Fruit fly (Drosophila melanogaster) Kc167 (cell line): ENCODE results near the gene Ero1L.

Experiments
- Myc ChIP-seq: fragments of >200 bp; optimal IDR thresholded peaks from 2 replicates; lab custom pipeline; 2017; ENCODE audit warnings: missing external identifiers
- Sin3A ChIP-seq: fragments of >200 bp; optimal IDR thresholded peaks from 2 replicates; lab custom pipeline; 2018; ENCODE audit warnings: missing external identifiers
- h ChIP-seq: fragments of >200 bp; optimal IDR thresholded peaks from 3 replicates; lab custom pipeline; 2018; ENCODE audit warnings: missing external identifiers
- insv ChIP-seq: fragments of >200 bp; optimal IDR thresholded peaks from 3 replicates; lab custom pipeline; 2018; ENCODE audit warnings: missing external identifiers
- psq ChIP-seq: fragments of >200 bp; optimal IDR thresholded peaks from 2 replicates; lab custom pipeline; 2017; ENCODE audit warnings: missing external identifiers
- ttk ChIP-seq: sonication (Bioruptor generic); optimal IDR thresholded peaks from 2 replicates; lab custom pipeline; 2017; ENCODE audit warnings: missing external identifiers

DNA sequence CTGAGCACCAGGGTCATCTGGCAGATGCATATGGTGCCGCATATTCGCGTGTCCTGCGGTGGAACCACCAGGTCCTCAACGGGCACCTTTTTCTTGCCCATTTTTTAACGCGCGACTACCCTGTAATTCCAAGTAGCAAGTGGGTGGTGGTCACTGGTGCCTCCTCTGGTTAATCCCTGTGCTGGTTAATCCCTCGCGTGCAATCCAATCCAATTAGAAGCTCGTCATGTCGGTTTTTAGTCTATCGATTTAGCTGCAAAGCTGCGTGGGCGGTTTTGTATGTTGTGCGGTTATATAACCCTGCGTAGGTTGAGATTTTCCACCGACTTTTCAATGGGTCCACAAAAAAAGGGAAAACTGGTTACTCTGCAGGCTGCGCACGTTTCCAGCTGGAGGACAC, 14.4 kb downstream of the Ero1L start, which contains the start of gene Teh3:
- TF ChIP-seq psq (no peak), Sin3A (lab: Kevin White, UChicago) (no peak), Myc (lab: Kevin White, UChicago) (no peak), insv (lab: Kevin White, UChicago) (no peak), ttk (no peak), h (lab: Kevin White, UChicago) (no peak)
